Fruit fly (Drosophila melanogaster) whole organism, wandering third instar larva: ENCODE data around the gene CG3808.
A peak's percentile ranks its signal among the peaks of the same experiment; 100 is the strongest.

Experiments used
- Rel ChIP-seq, 2 experiments: fragments of 200-800 bp; sonication (Bioruptor generic) in 1 of 2; optimal IDR thresholded peaks; 2 replicates in 1 of 2; 3 replicates in 1 of 2; lab custom pipeline; 2016 to 2019; ENCODE audit warnings: mild to moderate bottlenecking in 2 of 2, missing biosample characterization in 2 of 2, missing genetic modification characterization in 2 of 2, moderate library complexity in 1 of 2
- br ChIP-seq: fragments of 200-800 bp; sonication (Bioruptor generic); optimal IDR thresholded peaks from 2 replicates; lab custom pipeline; 2016; ENCODE audit warnings: missing biosample characterization, missing genetic modification characterization
- dl ChIP-seq, 2 experiments: fragments of 175-275, 200-275 bp in 1 of 2; fragments of 200-275 bp in 1 of 2; sonication (Bioruptor generic); optimal IDR thresholded peaks; lab custom pipeline; 2018; ENCODE audit warnings: mild to moderate bottlenecking in 2 of 2, missing biosample characterization in 2 of 2, missing genetic modification characterization in 2 of 2, moderate library complexity in 2 of 2; ENCODE audit not compliant: partially characterized antibody in 2 of 2, insufficient read depth in 1 of 2
- dsf ChIP-seq: sonication (Bioruptor generic); optimal IDR thresholded peaks from 2 replicates; lab custom pipeline; 2016; ENCODE audit warnings: missing biosample characterization, missing genetic modification characterization, borderline replicate concordance
- h ChIP-seq: fragments of 200-800 bp; sonication (Bioruptor generic); optimal IDR thresholded peaks from 3 replicates; lab custom pipeline; 2016; ENCODE audit warnings: missing biosample characterization, mild to moderate bottlenecking, missing genetic modification characterization
- tai ChIP-seq: sonication (Bioruptor generic); optimal IDR thresholded peaks from 2 replicates; lab custom pipeline; 2016; ENCODE audit warnings: missing biosample characterization, missing genetic modification characterization

- TF ChIP-seq dl (GFP tag; optimal IDR thresholded peaks at IDR 0.05; lab: Kevin White, UChicago; ENCODE audit: insufficient read depth in 1 of 2, partially characterized antibody in 2 of 2) (no peak), tai (GFP tag; lab: Kevin White, UChicago) (peak; percentile 63), Rel (GFP tag; optimal IDR thresholded peaks at IDR 0.05; lab: Kevin White, UChicago) (no peak), Rel (tag; optimal IDR thresholded peaks at IDR 0.05; lab: Kevin White, UChicago) (peak; percentile 36), dsf (no peak), h (peak; percentile 87), br (GFP tag; lab: Kevin White, UChicago) (peak; percentile 68)
These were observed 46.1 kb upstream of the CG3808 start for dm6 chr3L:19046389-19047042.
